Worm (Caenorhabditis elegans) whole organism, dauer: ENCODE measurements around the gene kel-3.
"Not testable (repeated sequence)": the region's sequence is repeated elsewhere in the genome, so short reads cannot be mapped to it uniquely, and the experiment has no call there.

Source experiments
- unc-62 ChIP-seq: sonication (generic microtip); optimal IDR thresholded peaks from 2 replicates; lab custom pipeline; 2017; ENCODE audit warnings: missing biosample characterization, missing genetic modification reagents, missing genetic modification characterization

kel-3 gene

ce11 chrIII:13462138-13462634 is 2.4 kb upstream of the kel-3 start, which contains the start of the genes abcf-2 and T27E9.2:
abcf-2 (minus strand) TSS chrIII:13462238.
T27E9.2 (minus strand) TSS chrIII:13462584.
- TF ChIP-seq unc-62: no peak

DNA sequence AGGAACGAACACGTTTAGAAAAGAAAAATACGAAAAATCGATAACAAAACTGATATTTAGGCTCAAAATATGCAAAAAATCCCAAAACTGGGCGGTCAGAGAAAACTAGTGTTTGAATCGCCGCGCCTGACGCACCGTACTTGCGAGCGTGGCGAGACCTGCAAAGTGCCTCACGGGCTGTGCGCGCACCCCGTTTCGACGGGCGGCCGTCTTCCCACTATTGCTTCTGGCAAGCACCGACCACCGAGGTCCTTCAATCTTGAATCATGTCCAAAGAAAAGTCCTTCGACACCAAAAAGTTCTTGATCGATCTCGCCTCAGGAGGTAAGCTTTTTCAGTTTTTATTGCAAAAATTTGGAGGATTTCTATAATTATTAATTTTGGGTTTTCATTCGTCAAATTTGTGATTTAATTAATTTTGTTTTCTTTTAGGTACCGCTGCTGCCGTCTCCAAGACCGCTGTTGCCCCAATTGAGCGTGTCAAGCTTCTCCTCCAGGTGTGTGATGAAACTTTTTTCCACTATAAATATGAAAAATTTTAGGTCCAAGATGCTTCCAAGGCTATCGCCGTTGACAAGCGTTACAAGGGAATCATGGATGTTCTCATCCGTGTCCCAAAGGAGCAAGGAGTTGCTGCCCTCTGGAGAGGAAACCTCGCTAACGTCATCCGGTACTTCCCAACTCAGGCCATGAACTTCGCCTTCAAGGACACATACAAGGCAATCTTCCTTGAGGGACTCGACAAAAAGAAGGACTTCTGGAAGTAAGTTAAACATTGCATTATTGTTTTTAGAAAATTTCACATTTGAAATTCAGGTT is 1.4 kb upstream of the kel-3 start, which contains the start of gene ant-1.1:
TSS of gene ant-1.1 (plus strand) at position 199 of the 819 bp plus-strand sequence.
- TF ChIP-seq unc-62: no peak

DNA sequence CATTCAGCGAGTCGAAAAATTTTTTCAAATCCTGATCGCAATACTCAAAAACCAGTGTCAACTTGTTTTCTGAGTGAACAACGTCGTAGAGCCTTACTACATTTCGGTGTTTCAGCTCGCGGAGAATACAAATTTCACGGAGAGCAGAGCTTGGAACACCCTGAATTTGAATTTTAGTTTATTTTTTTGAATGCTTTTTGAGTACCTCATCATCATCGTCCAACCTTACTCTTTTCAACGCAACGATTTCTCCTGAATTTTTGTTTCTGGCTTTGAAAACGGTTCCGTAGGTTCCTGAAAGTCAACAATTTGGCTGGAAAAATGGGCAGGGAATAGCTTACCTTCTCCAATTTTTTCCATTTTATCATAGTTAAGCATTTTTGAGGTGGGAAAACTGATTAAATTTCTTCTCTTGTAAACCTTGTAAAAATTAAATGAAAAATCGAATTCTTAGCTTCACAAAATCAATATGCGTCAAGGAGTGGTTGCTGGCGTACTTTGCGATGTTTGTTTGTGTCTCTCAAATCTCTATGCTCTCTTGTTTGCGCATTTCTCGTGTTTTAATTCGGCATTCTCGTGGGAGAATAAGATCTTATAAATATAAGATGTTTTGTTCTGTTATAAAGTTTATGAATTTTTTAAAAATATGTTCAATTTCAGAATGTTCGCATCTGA is 1.4 kb downstream of the kel-3 start, which contains the start of gene cdk-5:
TSS of gene cdk-5 (minus strand) at position 425 of the 675 bp plus-strand sequence.
- TF ChIP-seq unc-62: no peak

- no peak for TF ChIP-seq unc-62
Measured at ce11 chrIII:13471504-13471903, 6.9 kb downstream of the kel-3 start, which contains the start of gene pssy-2. pssy-2 (plus strand) TSS chrIII:13471804.

- no peak for TF ChIP-seq unc-62
Measured at ce11 chrIII:13474482-13474881, 9.9 kb downstream of the kel-3 start.

ce11 chrIII:13476682-13477081 is 12.1 kb downstream of the kel-3 start, which contains the start of gene T27E9.6:
T27E9.6 (minus strand) TSS chrIII:13476782.
- no peak for TF ChIP-seq unc-62

DNA sequence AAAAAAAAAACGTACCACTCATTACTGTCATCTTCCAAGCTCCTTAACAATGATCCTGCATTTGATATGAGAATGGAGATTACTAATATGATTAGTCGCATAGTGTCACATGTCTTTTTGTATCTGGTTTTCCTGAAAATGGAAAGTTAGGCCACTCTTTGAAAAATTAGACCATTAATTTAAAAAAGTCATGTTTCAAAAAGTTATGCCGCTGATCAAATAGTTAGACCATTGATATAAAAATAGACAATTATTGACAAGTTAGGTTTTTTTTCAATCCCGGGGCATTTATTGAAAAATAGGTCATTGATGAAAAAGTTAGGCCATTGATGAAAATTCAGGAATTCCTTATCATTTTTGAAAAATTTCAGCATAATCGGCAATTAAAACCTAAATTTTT is 19.4 kb downstream of the kel-3 start, which contains the start of gene acc-4:
TSS of gene acc-4 (minus strand) at position 101 of the 400 bp plus-strand sequence.
- TF ChIP-seq unc-62: no peak

- TF ChIP-seq unc-62: no peak
Measured at ce11 chrIII:13492377-13492776, 27.8 kb downstream of the kel-3 start, which contains the start of gene twk-40. twk-40 (minus strand) TSS chrIII:13492477.

ce11 chrIII:13495571-13495970 is 31.0 kb downstream of the kel-3 start, which contains the start of gene T28A8.2:
T28A8.2 (minus strand) TSS chrIII:13495671.
- TF ChIP-seq unc-62: no peak

ce11 chrIII:13498899-13499298 is 34.3 kb downstream of the kel-3 start, which contains the start of gene T28A8.6:
T28A8.6 (plus strand) TSS chrIII:13499199.
- TF ChIP-seq unc-62: not testable (repeated sequence)

DNA sequence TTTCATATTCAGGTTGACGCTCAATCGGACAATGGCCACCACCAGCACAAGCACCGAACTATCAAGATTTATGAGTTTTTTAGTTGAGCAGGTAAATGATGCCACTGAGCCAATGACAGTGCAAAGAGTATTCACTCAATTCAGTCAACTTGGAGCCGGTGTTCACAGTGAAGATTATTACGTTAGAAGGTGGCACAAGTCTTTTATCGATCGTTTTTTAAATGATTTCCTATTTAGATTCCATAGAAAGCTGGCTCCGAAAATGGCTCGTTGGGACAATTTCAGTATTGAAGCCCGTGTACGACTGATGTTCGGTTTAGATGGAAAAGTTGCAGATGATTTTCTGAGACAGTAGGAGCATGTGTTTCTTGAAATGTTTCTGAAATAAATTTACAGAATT is 37.0 kb downstream of the kel-3 start, which contains the start of gene T28A8.5:
TSS of gene T28A8.5 (plus strand) at position 32 of the 400 bp plus-strand sequence.
- no peak for TF ChIP-seq unc-62

DNA sequence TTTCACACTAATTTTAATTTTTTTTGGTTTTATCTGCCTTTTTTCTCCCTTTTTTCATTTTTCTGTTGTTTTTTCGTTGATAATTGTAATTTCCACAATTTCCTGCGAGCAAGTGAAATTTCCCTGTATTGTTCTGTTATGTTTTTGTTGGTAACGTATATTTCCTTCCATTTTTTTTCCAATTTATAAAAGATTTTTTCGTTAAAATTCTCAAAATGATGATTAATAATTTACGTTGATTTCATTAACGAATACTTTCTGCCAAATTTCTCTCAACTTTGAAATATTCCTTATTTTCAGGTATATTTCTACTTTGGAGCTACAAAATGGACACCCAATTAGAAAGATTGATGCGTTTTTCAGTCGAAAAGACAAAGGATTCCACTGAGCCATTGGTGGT is 37.9 kb downstream of the kel-3 start, which contains the start of gene T28A8.8:
TSS of gene T28A8.8 (plus strand) at position 301 of the 400 bp plus-strand sequence.
- TF ChIP-seq unc-62: no peak

- no peak for TF ChIP-seq unc-62
Measured at ce11 chrIII:13503379-13503778, 38.8 kb downstream of the kel-3 start, which contains the start of gene T28A8.4. T28A8.4 (plus strand) TSS chrIII:13503679.

- no peak for TF ChIP-seq unc-62
Measured at ce11 chrIII:13505718-13506117, 41.1 kb downstream of the kel-3 start, which contains the start of gene T28A8.3. T28A8.3 (plus strand) TSS chrIII:13506018.

DNA sequence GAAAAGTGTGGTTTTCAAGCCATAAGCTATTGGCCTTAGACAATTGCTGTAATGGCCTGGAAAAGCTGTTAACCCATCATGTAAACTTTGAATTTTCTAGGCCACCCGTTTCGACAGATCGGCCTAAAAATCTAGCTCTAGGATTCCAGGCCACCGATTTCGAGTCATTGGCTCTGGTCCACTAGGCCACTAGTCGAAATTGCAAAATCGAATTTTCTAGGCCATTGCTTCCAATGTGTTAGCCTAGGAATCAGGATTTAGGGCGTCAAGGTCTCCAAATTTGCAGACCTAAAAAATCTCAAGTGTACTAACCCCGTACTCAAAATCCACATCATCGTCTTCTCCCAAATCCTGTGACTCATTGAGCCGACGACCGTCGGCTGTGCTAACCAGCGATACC is 46.1 kb downstream of the kel-3 start:
- no peak for TF ChIP-seq unc-62

DNA sequence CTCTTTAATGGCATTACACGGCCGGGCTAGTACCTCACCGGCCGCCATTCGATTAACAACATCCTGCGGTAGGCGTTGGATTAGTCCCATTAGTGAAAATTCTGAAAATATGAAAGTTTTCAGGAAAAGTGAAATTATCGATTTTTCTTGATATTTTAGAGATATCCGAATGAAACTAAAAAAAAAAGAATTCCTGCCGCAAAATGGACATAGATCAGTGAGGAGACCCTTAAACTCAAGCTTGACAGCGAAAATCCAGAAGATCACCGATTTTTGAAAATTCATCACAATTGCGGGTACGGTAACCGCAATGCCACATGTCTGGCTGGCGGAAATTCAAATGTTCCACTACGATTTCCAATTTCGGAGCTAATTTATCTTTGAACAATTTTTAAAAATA is 49.9 kb downstream of the kel-3 start, which contains the start of gene mlh-1:
TSS of gene mlh-1 (minus strand) at position 101 of the 400 bp plus-strand sequence.
- no peak for TF ChIP-seq unc-62
